Fruit fly (Drosophila melanogaster) whole organism, adult: ENCODE measurements around the gene Cdk2.

Experiments
- CG14711 ChIP-seq: fragments of 200-800 bp; sonication (Bioruptor generic); optimal IDR thresholded peaks from 2 replicates; lab custom pipeline; 2018; ENCODE audit warnings: missing biosample characterization, mild to moderate bottlenecking, missing genetic modification characterization, moderate library complexity
- CG7045 ChIP-seq: fragments of 200-800 bp; sonication (Bioruptor generic); optimal IDR thresholded peaks from 2 replicates; lab custom pipeline; 2017; ENCODE audit warnings: missing biosample characterization, mild to moderate bottlenecking, missing genetic modification characterization
- CG7101 ChIP-seq: fragments of 200-800 bp; sonication (Bioruptor generic); optimal IDR thresholded peaks from 2 replicates; lab custom pipeline; 2018; ENCODE audit warnings: missing biosample characterization, mild to moderate bottlenecking, missing genetic modification characterization, moderate library complexity
- Clk ChIP-seq: fragments of 200-800 bp; sonication (Bioruptor generic); optimal IDR thresholded peaks from 2 replicates; lab custom pipeline; 2017; ENCODE audit warnings: missing biosample characterization, missing genetic modification characterization
- Crg-1 ChIP-seq: fragments of 200-800 bp; sonication (Bioruptor generic); optimal IDR thresholded peaks from 2 replicates; lab custom pipeline; 2016; ENCODE audit warnings: missing biosample characterization, missing genetic modification characterization
- Mnt ChIP-seq: fragments of 200-800 bp; sonication (Bioruptor generic); optimal IDR thresholded peaks from 2 replicates; lab custom pipeline; 2016; ENCODE audit warnings: missing biosample characterization, mild to moderate bottlenecking, missing genetic modification characterization
- cnc ChIP-seq, 2 experiments: fragments of >200 bp; optimal IDR thresholded peaks; 2 replicates each; lab custom pipeline; 2017
- kay ChIP-seq: fragments of 200-800 bp; sonication (Bioruptor generic); peaks from one replicate; lab custom pipeline; 2016; ENCODE audit warnings: missing biosample characterization, missing genetic modification characterization, borderline replicate concordance
- ovo ChIP-seq: fragments of 200-800 bp; sonication (Bioruptor generic); optimal IDR thresholded peaks from 2 replicates; lab custom pipeline; 2016; ENCODE audit warnings: missing biosample characterization, missing genetic modification characterization
- pad ChIP-seq: fragments of 200-800 bp; sonication (Bioruptor generic); optimal IDR thresholded peaks from 3 replicates; lab custom pipeline; 2017; ENCODE audit warnings: missing biosample characterization, missing genetic modification characterization, mild to moderate bottlenecking, moderate library complexity, missing genetic modification reagents
- tj ChIP-seq: fragments of 200-800 bp; sonication (Bioruptor generic); optimal IDR thresholded peaks from 3 replicates; lab custom pipeline; 2017; ENCODE audit warnings: missing biosample characterization, mild to moderate bottlenecking, missing genetic modification characterization, moderate library complexity
- toe ChIP-seq: fragments of 200-800 bp; sonication (Bioruptor generic); optimal IDR thresholded peaks from 2 replicates; lab custom pipeline; 2016; ENCODE audit warnings: missing biosample characterization, missing genetic modification characterization

DNA sequence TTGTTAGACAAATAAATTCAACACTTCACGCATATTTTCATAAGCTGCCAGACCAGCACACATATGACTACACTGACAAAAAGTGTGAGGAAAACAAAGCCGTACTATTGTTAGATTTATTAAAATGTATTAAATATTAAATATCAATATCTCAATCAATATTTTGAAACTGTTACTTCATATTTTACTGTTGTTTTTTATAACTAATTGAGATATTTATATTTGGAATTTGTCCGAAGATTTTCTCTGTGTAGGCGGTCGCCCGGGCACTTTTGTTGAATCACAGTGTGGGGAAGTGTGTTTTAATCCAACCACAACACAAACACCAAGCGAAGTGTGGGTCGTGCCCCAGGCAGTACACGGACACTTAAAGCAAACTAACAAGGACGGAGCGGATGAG, 16.1 kb upstream of the Cdk2 start:
- no peak for TF ChIP-seq CG7045
- TF ChIP-seq Crg-1 (GFP tag; lab: Kevin White, UChicago): no peak
- TF ChIP-seq Mnt: no peak
- TF ChIP-seq ovo: no peak
- no peak for TF ChIP-seq pad
- TF ChIP-seq toe (GFP tag; lab: Kevin White, UChicago): no peak
- no peak for TF ChIP-seq CG14711 (tag; lab: Kevin White, UChicago)
- no peak for TF ChIP-seq kay
- TF ChIP-seq tj (GFP tag; lab: Kevin White, UChicago): no peak
- TF ChIP-seq Clk (GFP tag; lab: Kevin White, UChicago): no peak
- TF ChIP-seq cnc (optimal IDR thresholded peaks at IDR 0.05; lab: Kevin White, UChicago): no peak
- TF ChIP-seq CG7101 (tag; lab: Kevin White, UChicago): no peak
